Fruit fly (Drosophila melanogaster) whole organism, embryonic: ENCODE results near the gene CG8907.
A peak's percentile ranks its signal among the peaks of the same experiment; 100 is the strongest.

Experiments
- Abd-B ChIP-seq: fragments of 200-800 bp; sonication (Bioruptor generic); optimal IDR thresholded peaks from 2 replicates; lab custom pipeline; 2018; ENCODE audit warnings: missing biosample characterization, mild to moderate bottlenecking, missing genetic modification characterization, moderate library complexity
- C15 ChIP-seq: fragments of 200-800 bp; sonication (Bioruptor generic); IDR thresholded peaks from 3 replicates; pipeline ENCODE4 v1.3.6; 2022; ENCODE audit warnings: missing biosample characterization, missing genetic modification characterization
- CG10654 ChIP-seq: fragments of 200-800 bp; sonication (Bioruptor generic); optimal IDR thresholded peaks from 2 replicates; lab custom pipeline; 2016; ENCODE audit warnings: missing biosample characterization, missing genetic modification characterization
- CG10959 ChIP-seq: fragments of 200-800 bp; sonication (Bioruptor generic); IDR thresholded peaks from 2 replicates; pipeline ENCODE4 v1.3.6; 2022; ENCODE audit warnings: missing biosample characterization, missing genetic modification characterization
- CG10979 ChIP-seq: fragments of 200-800 bp; sonication (Bioruptor generic); optimal IDR thresholded peaks from 2 replicates; lab custom pipeline; 2018; ENCODE audit warnings: missing biosample characterization, mild to moderate bottlenecking, missing genetic modification characterization, moderate library complexity
- CG12769 ChIP-seq: fragments of 200-800 bp; sonication (Bioruptor generic); optimal IDR thresholded peaks from 2 replicates; lab custom pipeline; 2019; ENCODE audit warnings: missing biosample characterization, mild to moderate bottlenecking, missing genetic modification characterization, moderate library complexity
- CG13123 ChIP-seq: fragments of 200-800 bp; sonication (Bioruptor generic); optimal IDR thresholded peaks from 2 replicates; lab custom pipeline; 2016; ENCODE audit warnings: missing biosample characterization, missing genetic modification characterization
- CG13775 ChIP-seq: fragments of 200-800 bp; sonication (Bioruptor generic); optimal IDR thresholded peaks from 3 replicates; lab custom pipeline; 2017; ENCODE audit warnings: missing biosample characterization, mild to moderate bottlenecking, missing genetic modification characterization
- CG14441 ChIP-seq: fragments of 200-800 bp; sonication (Bioruptor generic); IDR thresholded peaks from 2 replicates; pipeline ENCODE4 v1.3.6; 2022; ENCODE audit warnings: missing biosample characterization, missing genetic modification characterization
- CG15011 ChIP-seq: fragments of 200-800 bp; sonication (Bioruptor generic); optimal IDR thresholded peaks from 3 replicates; lab custom pipeline; 2018; ENCODE audit warnings: missing biosample characterization, mild to moderate bottlenecking, missing genetic modification characterization
- CG1529 ChIP-seq: fragments of 200-800 bp; sonication (Bioruptor generic); optimal IDR thresholded peaks from 3 replicates; lab custom pipeline; 2018; ENCODE audit warnings: missing biosample characterization, missing genetic modification characterization
- CG16779 ChIP-seq: fragments of 200-800 bp; sonication (Bioruptor generic); IDR thresholded peaks from 2 replicates; pipeline ENCODE4 v1.3.6; 2022; ENCODE audit warnings: missing biosample characterization, missing genetic modification characterization
- CG17361 ChIP-seq: fragments of 200-800 bp; sonication (Bioruptor generic); IDR thresholded peaks from 3 replicates; pipeline ENCODE4 v1.3.6; 2022; ENCODE audit warnings: missing biosample characterization, missing genetic modification characterization
- CG17385 ChIP-seq: fragments of 200-800 bp; sonication (Bioruptor generic); optimal IDR thresholded peaks from 3 replicates; lab custom pipeline; 2018; ENCODE audit warnings: missing biosample characterization, mild to moderate bottlenecking, missing genetic modification characterization
- CG18476 ChIP-seq: fragments of 200-800 bp; sonication (Bioruptor generic); optimal IDR thresholded peaks from 2 replicates; lab custom pipeline; 2016; ENCODE audit warnings: missing biosample characterization, mild to moderate bottlenecking, missing genetic modification characterization
- CG18619 ChIP-seq: fragments of 200-800 bp; sonication (Bioruptor generic); optimal IDR thresholded peaks from 3 replicates; lab custom pipeline; 2017; ENCODE audit warnings: missing biosample characterization, mild to moderate bottlenecking, missing genetic modification characterization
- CG32532 ChIP-seq: fragments of 200-800 bp; sonication (Bioruptor generic); IDR thresholded peaks from 2 replicates; pipeline ENCODE4 v1.3.6; 2022; ENCODE audit warnings: missing biosample characterization, missing genetic modification characterization
- CG4424 ChIP-seq: fragments of 200-800 bp; sonication (Bioruptor generic); optimal IDR thresholded peaks from 3 replicates; lab custom pipeline; 2016; ENCODE audit warnings: missing biosample characterization, missing genetic modification characterization
- CG4730 ChIP-seq: fragments of 200-800 bp; sonication (Bioruptor generic); IDR thresholded peaks from 2 replicates; pipeline ENCODE4 v1.3.6; 2022; ENCODE audit warnings: missing biosample characterization, missing genetic modification characterization
- CG4820 ChIP-seq: fragments of 200-800 bp; sonication (Bioruptor generic); optimal IDR thresholded peaks from 3 replicates; lab custom pipeline; 2016; ENCODE audit warnings: missing biosample characterization, missing genetic modification characterization
- CG6791 ChIP-seq: fragments of 200-800 bp; sonication (Bioruptor generic); IDR thresholded peaks from 3 replicates; pipeline ENCODE4 v1.3.6; 2022; ENCODE audit warnings: missing biosample characterization, missing genetic modification characterization; ENCODE audit not compliant: partially characterized antibody
- CG9932 ChIP-seq: fragments of 200-800 bp; sonication (Bioruptor generic); IDR thresholded peaks from 2 replicates; pipeline ENCODE4 v1.3.6; 2022; ENCODE audit warnings: missing biosample characterization, missing genetic modification characterization
- Camta ChIP-seq: fragments of 200-800 bp; sonication (Bioruptor generic); optimal IDR thresholded peaks from 2 replicates; lab custom pipeline; 2016; ENCODE audit warnings: missing biosample characterization, missing genetic modification characterization
- CrebB ChIP-seq: fragments of 200-800 bp; sonication (Bioruptor generic); optimal IDR thresholded peaks from 3 replicates; lab custom pipeline; 2018; ENCODE audit warnings: missing biosample characterization, mild to moderate bottlenecking, missing genetic modification characterization
- D ChIP-seq, 2 experiments: fragments of 200-800 bp in 1 of 2; fragments of >200 bp in 1 of 2; sonication (Bioruptor generic) in 1 of 2; optimal IDR thresholded peaks; 2 replicates in 1 of 2; 3 replicates in 1 of 2; lab custom pipeline; 2017; ENCODE audit warnings: mild to moderate bottlenecking in 1 of 2, missing biosample characterization in 1 of 2, missing genetic modification characterization in 1 of 2, missing genetic modification reagents in 1 of 2
- E2f2 ChIP-seq: fragments of 200-800 bp; sonication (Bioruptor generic); IDR thresholded peaks from 2 replicates; pipeline ENCODE4 v1.3.6; 2022; ENCODE audit warnings: missing biosample characterization, missing genetic modification characterization
- HLH4C ChIP-seq: fragments of 200-800 bp; sonication (Bioruptor generic); IDR thresholded peaks from 3 replicates; pipeline ENCODE4 v1.3.6; 2022; ENCODE audit warnings: missing biosample characterization, missing genetic modification characterization; ENCODE audit not compliant: partially characterized antibody
- Hr51 ChIP-seq, 2 experiments: fragments of 200-800 bp; sonication (Bioruptor generic); optimal IDR thresholded peaks; 2 replicates in 1 of 2; 3 replicates in 1 of 2; lab custom pipeline; 2016 to 2018; ENCODE audit warnings: missing biosample characterization in 2 of 2, missing genetic modification characterization in 2 of 2, mild to moderate bottlenecking in 1 of 2, moderate library complexity in 1 of 2
- Hsf ChIP-seq: fragments of 200-800 bp; sonication (Bioruptor generic); optimal IDR thresholded peaks from 3 replicates; lab custom pipeline; 2016; ENCODE audit warnings: missing biosample characterization, missing genetic modification characterization
- Mad ChIP-seq: fragments of 200-800 bp; sonication (Bioruptor generic); optimal IDR thresholded peaks from 2 replicates; lab custom pipeline; 2016; ENCODE audit warnings: missing biosample characterization, missing genetic modification characterization
- Nf-YA ChIP-seq: fragments of 200-800 bp; sonication (Bioruptor generic); IDR thresholded peaks from 2 replicates; pipeline ENCODE4 v1.3.6; 2022; ENCODE audit warnings: missing biosample characterization, missing genetic modification characterization
- Xbp1 ChIP-seq: fragments of 200-800 bp; sonication (Bioruptor generic); optimal IDR thresholded peaks from 3 replicates; lab custom pipeline; 2016; ENCODE audit warnings: missing biosample characterization, mild to moderate bottlenecking, missing genetic modification characterization
- dimm ChIP-seq: fragments of 200-800 bp; sonication (Bioruptor generic); IDR thresholded peaks from 2 replicates; pipeline ENCODE4 v1.3.6; 2022; ENCODE audit warnings: missing biosample characterization, missing genetic modification characterization
- dmrt11E ChIP-seq: fragments of 200-800 bp; sonication (Bioruptor generic); optimal IDR thresholded peaks from 3 replicates; lab custom pipeline; 2018; ENCODE audit warnings: missing biosample characterization, mild to moderate bottlenecking, missing genetic modification characterization, moderate library complexity
- emc ChIP-seq: fragments of 200-800 bp; sonication (Bioruptor generic); optimal IDR thresholded peaks from 2 replicates; lab custom pipeline; 2016; ENCODE audit warnings: missing biosample characterization, missing genetic modification characterization
- ftz-f1 ChIP-seq: fragments of 200-800 bp; sonication (Bioruptor generic); optimal IDR thresholded peaks from 2 replicates; lab custom pipeline; 2016; ENCODE audit warnings: missing biosample characterization, missing genetic modification characterization
- grn ChIP-seq: fragments of 200-800 bp; sonication (Bioruptor generic); optimal IDR thresholded peaks from 3 replicates; lab custom pipeline; 2017; ENCODE audit warnings: missing biosample characterization, missing genetic modification characterization
- jing ChIP-seq: fragments of 200-800 bp; sonication (Bioruptor generic); optimal IDR thresholded peaks from 2 replicates; lab custom pipeline; 2018; ENCODE audit warnings: missing biosample characterization, mild to moderate bottlenecking, missing genetic modification characterization
- kah ChIP-seq: fragments of 200-800 bp; sonication (Bioruptor generic); optimal IDR thresholded peaks from 2 replicates; lab custom pipeline; 2018; ENCODE audit warnings: missing biosample characterization, mild to moderate bottlenecking, missing genetic modification characterization
- lbe ChIP-seq: fragments of 200-800 bp; sonication (Bioruptor generic); optimal IDR thresholded peaks from 2 replicates; lab custom pipeline; 2016; ENCODE audit warnings: missing biosample characterization, mild to moderate bottlenecking, missing genetic modification characterization
- lilli ChIP-seq: fragments of 200-800 bp; sonication (Bioruptor generic); optimal IDR thresholded peaks from 3 replicates; lab custom pipeline; 2016; ENCODE audit warnings: missing biosample characterization, missing genetic modification characterization
- lola ChIP-seq, 3 experiments: fragments of >200 bp in 2 of 3; fragments of 200-800 bp in 1 of 3; sonication (Bioruptor generic) in 1 of 3; optimal IDR thresholded peaks; 2 replicates each; lab custom pipeline; 2017 to 2019; ENCODE audit warnings: missing biosample characterization in 3 of 3, missing genetic modification characterization in 3 of 3, mild to moderate bottlenecking in 1 of 3, moderate library complexity in 1 of 3
- mld ChIP-seq: fragments of 200-800 bp; sonication (Bioruptor generic); IDR thresholded peaks from 3 replicates; pipeline ENCODE4 v1.3.6; 2022; ENCODE audit warnings: missing biosample characterization, missing genetic modification characterization; ENCODE audit not compliant: partially characterized antibody
- pum ChIP-seq: fragments of 200-800 bp; sonication (Bioruptor generic); optimal IDR thresholded peaks from 2 replicates; lab custom pipeline; 2016; ENCODE audit warnings: missing biosample characterization, missing genetic modification characterization
- pzg ChIP-seq: fragments of 200-800 bp; sonication (Bioruptor generic); optimal IDR thresholded peaks from 3 replicates; lab custom pipeline; 2018; ENCODE audit warnings: missing biosample characterization, mild to moderate bottlenecking, missing genetic modification characterization, moderate library complexity
- sqz ChIP-seq: fragments of 200-800 bp; sonication (Bioruptor generic); optimal IDR thresholded peaks from 3 replicates; lab custom pipeline; 2018; ENCODE audit warnings: missing biosample characterization, mild to moderate bottlenecking, missing genetic modification characterization
- tin ChIP-seq: fragments of 200-800 bp; sonication (Bioruptor generic); optimal IDR thresholded peaks from 3 replicates; lab custom pipeline; 2016; ENCODE audit warnings: missing biosample characterization, missing genetic modification characterization
- tll ChIP-seq, 2 experiments: fragments of 200-800 bp in 1 of 2; fragments of >200 bp in 1 of 2; sonication (Bioruptor generic) in 1 of 2; optimal IDR thresholded peaks; 2 replicates each; lab custom pipeline; 2017 to 2019; ENCODE audit warnings: missing biosample characterization in 2 of 2, missing genetic modification characterization in 2 of 2, mild to moderate bottlenecking in 1 of 2, moderate library complexity in 1 of 2
- zf30C ChIP-seq: fragments of 200-800 bp; sonication (Bioruptor generic); optimal IDR thresholded peaks from 3 replicates; lab custom pipeline; 2018; ENCODE audit warnings: missing biosample characterization, mild to moderate bottlenecking, missing genetic modification characterization

Gene CG8907

dm6 chr3R:17052465-17053149 is 44.5 kb downstream of the CG8907 start (continued):
- TF ChIP-seq Abd-B: peak; percentile 23
- no peak for TF ChIP-seq E2f2 (GFP tag; lab: Robert Waterston, UW)
- peak; percentile 1 for TF ChIP-seq CG10654
- peak; percentile 22 for TF ChIP-seq Hsf (GFP tag; lab: Kevin White, UChicago)
- TF ChIP-seq CG17385 (GFP tag; lab: Kevin White, UChicago): peak; percentile 2
- peak; percentile 16 for TF ChIP-seq CG13123 (GFP tag; lab: Kevin White, UChicago)
- TF ChIP-seq CG15011: peak; percentile 0
- no peak for TF ChIP-seq dimm (GFP tag; lab: Robert Waterston, UW)
- no peak for TF ChIP-seq jing (GFP tag; lab: Kevin White, UChicago)
- no peak for TF ChIP-seq Camta
- no peak for TF ChIP-seq mld (GFP tag; lab: Robert Waterston, UW)
- TF ChIP-seq dmrt11E: peak; percentile 92
- peak; percentile 5 for TF ChIP-seq sqz (GFP tag; lab: Kevin White, UChicago)
- peak; percentile 25 for TF ChIP-seq pum
- peak; percentile 20 for TF ChIP-seq CG18476 (GFP tag; lab: Kevin White, UChicago)
- TF ChIP-seq CG17361 (GFP tag; lab: Robert Waterston, UW): peak; percentile 66
- TF ChIP-seq CG4730 (GFP tag; lab: Robert Waterston, UW): 0 out of 2 replicates have a peak, but pooled peaks have one; percentile 24
- peak; percentile 79 for TF ChIP-seq kah (GFP tag; lab: Kevin White, UChicago)
- TF ChIP-seq CG13775: peak; percentile 69
- peak; percentile 25 for TF ChIP-seq Xbp1 (GFP tag; lab: Kevin White, UChicago)
- peak; percentile 99 for TF ChIP-seq zf30C (GFP tag; lab: Kevin White, UChicago)
- peak; percentile 50 for TF ChIP-seq CG1529 (GFP tag; lab: Kevin White, UChicago)
- peak; percentile 28; the same call in 1 of the 3 replicates for TF ChIP-seq HLH4C (GFP tag; lab: Robert Waterston, UW)
- TF ChIP-seq CG32532 (GFP tag; lab: Robert Waterston, UW): no peak
- TF ChIP-seq lilli: peak; percentile 27
- peak in 1 of 3 experiments; percentile 88 for TF ChIP-seq lola (GFP tag; optimal IDR thresholded peaks at IDR 0.05; lab: Kevin White, UChicago)
- no peak for TF ChIP-seq CG14441 (GFP tag; lab: Robert Waterston, UW)
- peak; percentile 49 for TF ChIP-seq CG4820 (GFP tag; lab: Kevin White, UChicago)
- TF ChIP-seq CG10979: peak; percentile 84
- no peak for TF ChIP-seq CG9932
- peak; percentile 44 for TF ChIP-seq CG10959 (GFP tag; lab: Robert Waterston, UW)
- peak; percentile 6 for TF ChIP-seq CG18619 (GFP tag; lab: Kevin White, UChicago)
- TF ChIP-seq CG6791 (GFP tag; lab: Robert Waterston, UW): no peak
- TF ChIP-seq D (optimal IDR thresholded peaks at IDR 0.05; lab: Kevin White, UChicago): no peak
- TF ChIP-seq D (GFP tag; optimal IDR thresholded peaks at IDR 0.05; lab: Kevin White, UChicago): peak; percentile 65
- no peak for TF ChIP-seq grn (GFP tag; lab: Kevin White, UChicago)
- TF ChIP-seq CG16779 (GFP tag; lab: Robert Waterston, UW): no peak
- no peak for TF ChIP-seq CrebB (tag; lab: Kevin White, UChicago)
- no peak for TF ChIP-seq Hr51 (GFP tag; optimal IDR thresholded peaks at IDR 0.05; lab: Kevin White, UChicago)
- TF ChIP-seq Nf-YA (GFP tag; lab: Robert Waterston, UW): no peak
- no peak for TF ChIP-seq C15 (GFP tag; lab: Robert Waterston, UW)
- TF ChIP-seq pzg (GFP tag; lab: Kevin White, UChicago): no peak
- peak; percentile 58 for TF ChIP-seq lbe (GFP tag; lab: Kevin White, UChicago)
- peak; percentile 63 for TF ChIP-seq CG4424 (GFP tag; lab: Kevin White, UChicago)
- no peak for TF ChIP-seq emc (GFP tag; lab: Kevin White, UChicago)
- TF ChIP-seq ftz-f1 (GFP tag; lab: Kevin White, UChicago): no peak
- TF ChIP-seq Mad (GFP tag; lab: Kevin White, UChicago): peak; percentile 8
- TF ChIP-seq tll (GFP tag; optimal IDR thresholded peaks at IDR 0.05; lab: Kevin White, UChicago): no peak
- TF ChIP-seq tin: peak; percentile 43
- TF ChIP-seq CG12769 (tag; lab: Kevin White, UChicago): no peak
